Worm (Caenorhabditis elegans) whole organism, young adult: ENCODE results near the gene B0280.11.

ENCODE experiments used
- ama-1 ChIP-seq, 3 experiments: fragments of 150-350 bp in 1 of 3; sonication (generic microtip) in 2 of 3; optimal IDR thresholded peaks; 2 replicates each; lab custom pipeline; 2014 to 2018; ENCODE audit warnings: missing biosample characterization in 2 of 3, missing genetic modification characterization in 2 of 3, missing genetic modification reagents in 2 of 3
- lin-54 ChIP-seq: fragments of 200-800 bp; sonication (Bioruptor generic); optimal IDR thresholded peaks from 2 replicates; lab custom pipeline; 2018; ENCODE audit warnings: mild to moderate bottlenecking, missing genetic modification characterization, missing compliant biosample characterization

- no peak for TF ChIP-seq ama-1 (optimal IDR thresholded peaks at IDR 0.05; lab: Kevin White, UChicago)
- TF ChIP-seq ama-1 (GFP tag; optimal IDR thresholded peaks at IDR 0.05; lab: Kevin White, UChicago), result no peak
- no peak for TF ChIP-seq lin-54 (GFP tag; lab: Kevin White, UChicago)
Measured at ce11 chrIII:7148191-7148590, 10.1 kb upstream of the B0280.11 start.
